Worm (Caenorhabditis elegans): ENCODE data around the gene nphp-4.

DNA sequence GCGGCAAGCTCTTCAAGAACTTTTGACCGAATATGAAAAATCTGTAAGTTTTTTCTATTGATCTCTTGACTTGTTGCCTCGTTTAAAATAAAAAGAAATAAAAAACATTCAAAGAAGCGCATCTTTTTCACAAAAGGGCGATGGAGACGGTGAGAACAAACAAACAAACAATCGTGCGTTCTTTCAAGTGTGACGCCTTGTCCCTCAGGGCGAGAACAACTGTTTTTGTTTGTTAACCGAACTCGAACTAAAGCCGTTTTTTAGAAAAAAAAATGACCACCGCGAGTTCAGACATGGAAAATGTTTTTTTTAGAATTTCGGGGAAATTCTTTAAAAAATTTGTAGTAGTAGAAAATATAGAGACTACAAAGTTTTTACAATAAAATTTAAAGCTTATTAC, 3.4 kb upstream of the nphp-4 start:
- no peak for TF ChIP-seq ref-1 (GFP tag; conservative IDR thresholded peaks at IDR 0.05)
- no peak for TF ChIP-seq med-1 (GFP tag; optimal IDR thresholded peaks at IDR 0.05; ENCODE audit: insufficient read depth)
- no peak for TF ChIP-seq ztf-23 (GFP tag; IDR thresholded peaks at IDR 0.05)
- no peak for TF ChIP-seq ztf-29 (GFP tag; IDR thresholded peaks at IDR 0.05)
- no peak for TF ChIP-seq flt-1 (GFP tag; IDR thresholded peaks at IDR 0.05)
- TF ChIP-seq tab-1 (GFP tag; IDR thresholded peaks at IDR 0.05), result no peak
- no peak for TF ChIP-seq klf-2 (GFP tag; conservative IDR thresholded peaks at IDR 0.05)
- TF ChIP-seq T22C8.4 (GFP tag; IDR thresholded peaks at IDR 0.05), result no peak
